Fruit fly (Drosophila melanogaster): Measurements from ENCODE around the gene Phlpp.

Phlpp gene

dm6 chr2L:19036105-19036714, 22.7 kb upstream of the Phlpp start:
- TF ChIP-seq EcR (GFP tag; optimal IDR thresholded peaks at IDR 0.05): no peak
- TF ChIP-seq pan (optimal IDR thresholded peaks at IDR 0.05): no peak
- no peak for TF ChIP-seq psq (optimal IDR thresholded peaks at IDR 0.05)
- no peak for TF ChIP-seq usp (GFP tag; optimal IDR thresholded peaks at IDR 0.05)
- no peak for TF ChIP-seq Dll (optimal IDR thresholded peaks at IDR 0.05)
- TF ChIP-seq CG8478 (optimal IDR thresholded peaks at IDR 0.05): no peak

dm6 chr2L:19037011-19037410, 21.9 kb upstream of the Phlpp start:
- TF ChIP-seq usp (GFP tag; optimal IDR thresholded peaks at IDR 0.05): no peak
- TF ChIP-seq psq (optimal IDR thresholded peaks at IDR 0.05): no peak
- no peak for TF ChIP-seq EcR (GFP tag; optimal IDR thresholded peaks at IDR 0.05)
- no peak for TF ChIP-seq Dll (optimal IDR thresholded peaks at IDR 0.05)
- no peak for TF ChIP-seq CG8478 (optimal IDR thresholded peaks at IDR 0.05)
- no peak for TF ChIP-seq pan (optimal IDR thresholded peaks at IDR 0.05)

- TF ChIP-seq Dll (optimal IDR thresholded peaks at IDR 0.05) (no peak), EcR (GFP tag; optimal IDR thresholded peaks at IDR 0.05) (no peak), CG8478 (optimal IDR thresholded peaks at IDR 0.05) (no peak), psq (optimal IDR thresholded peaks at IDR 0.05) (no peak), usp (GFP tag; optimal IDR thresholded peaks at IDR 0.05) (no peak), pan (optimal IDR thresholded peaks at IDR 0.05) (no peak)
Measured at dm6 chr2L:19037455-19037854, 21.5 kb upstream of the Phlpp start.

- no peak for TF ChIP-seq CG8478 (optimal IDR thresholded peaks at IDR 0.05)
Measured at dm6 chr2L:19041590-19041989, 17.3 kb upstream of the Phlpp start, which contains the start of gene Catsup. Catsup (plus strand) TSS chr2L:19041862.

dm6 chr2L:19045111-19045560, 13.8 kb upstream of the Phlpp start, which contains the start of the genes Ttc19 and Acn:
Ttc19 (minus strand) TSS chr2L:19045148.
Acn (plus strand) TSS chr2L:19045355.
- no peak for TF ChIP-seq usp (GFP tag; optimal IDR thresholded peaks at IDR 0.05)
- TF ChIP-seq pan (optimal IDR thresholded peaks at IDR 0.05): no peak
- TF ChIP-seq EcR (GFP tag; optimal IDR thresholded peaks at IDR 0.05): no peak
- no peak for TF ChIP-seq Dll (optimal IDR thresholded peaks at IDR 0.05)
- TF ChIP-seq psq (optimal IDR thresholded peaks at IDR 0.05): no peak
- no peak for TF ChIP-seq CG8478 (optimal IDR thresholded peaks at IDR 0.05)

- no peak for TF ChIP-seq usp (GFP tag; optimal IDR thresholded peaks at IDR 0.05)
- TF ChIP-seq EcR (GFP tag; optimal IDR thresholded peaks at IDR 0.05): no peak
- TF ChIP-seq psq (optimal IDR thresholded peaks at IDR 0.05): no peak
- no peak for TF ChIP-seq pan (optimal IDR thresholded peaks at IDR 0.05)
- TF ChIP-seq Dll (optimal IDR thresholded peaks at IDR 0.05): no peak
- TF ChIP-seq CG8478 (optimal IDR thresholded peaks at IDR 0.05): no peak
Measured at dm6 chr2L:19048912-19049311, 10.0 kb upstream of the Phlpp start, which contains the start of gene CG10470. CG10470 (plus strand) TSS chr2L:19049076.

- TF ChIP-seq pan (optimal IDR thresholded peaks at IDR 0.05) (no peak), CG8478 (optimal IDR thresholded peaks at IDR 0.05) (no peak), Dll (optimal IDR thresholded peaks at IDR 0.05) (no peak), usp (GFP tag; optimal IDR thresholded peaks at IDR 0.05) (no peak), psq (optimal IDR thresholded peaks at IDR 0.05) (no peak), EcR (GFP tag; optimal IDR thresholded peaks at IDR 0.05) (no peak)
Measured at dm6 chr2L:19051534-19052100, 7.3 kb upstream of the Phlpp start, which contains the start of gene Rpn3. Rpn3 (plus strand) TSS chr2L:19051790.

dm6 chr2L:19053860-19054515, 4.9 kb upstream of the Phlpp start, which contains the start of gene CG10492:
CG10492 (plus strand) TSS chr2L:19054078.
- TF ChIP-seq pan (optimal IDR thresholded peaks at IDR 0.05) (no peak), usp (GFP tag; optimal IDR thresholded peaks at IDR 0.05) (no peak), psq (optimal IDR thresholded peaks at IDR 0.05) (no peak), CG8478 (optimal IDR thresholded peaks at IDR 0.05) (no peak), EcR (GFP tag; optimal IDR thresholded peaks at IDR 0.05) (no peak), Dll (optimal IDR thresholded peaks at IDR 0.05) (no peak)

dm6 chr2L:19054516-19054887, 4.4 kb upstream of the Phlpp start:
- TF ChIP-seq usp (GFP tag; optimal IDR thresholded peaks at IDR 0.05): no peak
- TF ChIP-seq psq (optimal IDR thresholded peaks at IDR 0.05): no peak
- no peak for TF ChIP-seq CG8478 (optimal IDR thresholded peaks at IDR 0.05)
- TF ChIP-seq pan (optimal IDR thresholded peaks at IDR 0.05): no peak
- no peak for TF ChIP-seq EcR (GFP tag; optimal IDR thresholded peaks at IDR 0.05)
- no peak for TF ChIP-seq Dll (optimal IDR thresholded peaks at IDR 0.05)

dm6 chr2L:19057799-19058198, 1.1 kb upstream of the Phlpp start:
- TF ChIP-seq EcR (GFP tag; optimal IDR thresholded peaks at IDR 0.05): no peak

- TF ChIP-seq usp (GFP tag; optimal IDR thresholded peaks at IDR 0.05) (no peak), EcR (GFP tag; optimal IDR thresholded peaks at IDR 0.05) (no peak), Dll (optimal IDR thresholded peaks at IDR 0.05) (no peak), psq (optimal IDR thresholded peaks at IDR 0.05) (no peak), CG8478 (optimal IDR thresholded peaks at IDR 0.05) (no peak), pan (optimal IDR thresholded peaks at IDR 0.05) (no peak)
Measured at dm6 chr2L:19063090-19063692, 4.3 kb downstream of the Phlpp start, which contains the start of gene Dus4. Dus4 (plus strand) TSS chr2L:19063295.

dm6 chr2L:19064706-19065105, 5.8 kb downstream of the Phlpp start, which contains the start of gene CG17343:
CG17343 (plus strand) TSS chr2L:19064929.
- no peak for TF ChIP-seq pan (optimal IDR thresholded peaks at IDR 0.05)
- no peak for TF ChIP-seq CG8478 (optimal IDR thresholded peaks at IDR 0.05)
- TF ChIP-seq psq (optimal IDR thresholded peaks at IDR 0.05): no peak
- no peak for TF ChIP-seq EcR (GFP tag; optimal IDR thresholded peaks at IDR 0.05)
- no peak for TF ChIP-seq usp (GFP tag; optimal IDR thresholded peaks at IDR 0.05)
- no peak for TF ChIP-seq Dll (optimal IDR thresholded peaks at IDR 0.05)

Data from whole organism.